Fruit fly (Drosophila melanogaster): ENCODE measurements around the gene CG7514.

CG7514 gene

dm6 chr3L:4679063-4679462, 9.5 kb downstream of the CG7514 start:
- TF ChIP-seq psq (optimal IDR thresholded peaks at IDR 0.05) (no peak), Dll (optimal IDR thresholded peaks at IDR 0.05) (no peak), pan (optimal IDR thresholded peaks at IDR 0.05) (no peak), CG8478 (optimal IDR thresholded peaks at IDR 0.05) (no peak), usp (GFP tag; optimal IDR thresholded peaks at IDR 0.05) (no peak), EcR (GFP tag; optimal IDR thresholded peaks at IDR 0.05) (no peak)

DNA sequence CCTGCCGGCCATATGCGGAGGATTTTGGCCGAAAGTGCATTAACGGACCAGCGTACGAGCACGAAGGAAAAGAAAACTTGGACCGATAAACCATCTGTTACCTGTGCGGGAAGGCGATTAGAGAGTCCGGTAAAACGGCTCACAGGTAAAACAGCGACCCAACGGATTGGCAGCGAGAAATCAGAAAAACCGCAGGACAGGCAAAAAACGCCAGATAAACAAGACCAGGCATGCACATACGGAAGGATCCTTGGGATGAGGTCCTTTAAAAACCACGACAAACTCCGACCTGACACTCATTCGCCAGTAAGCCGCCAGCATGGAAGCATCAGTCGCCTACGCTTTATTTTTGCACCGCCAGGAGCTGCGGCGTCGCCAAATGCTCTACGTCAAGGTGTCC, 11.0 kb downstream of the CG7514 start, which contains the start of gene CG34266:
Gene CG34266 (plus strand): TSS at position 301 of the 400 bp plus-strand sequence.
- TF ChIP-seq usp (GFP tag; optimal IDR thresholded peaks at IDR 0.05), result no peak
- TF ChIP-seq CG8478 (optimal IDR thresholded peaks at IDR 0.05), result no peak

- TF ChIP-seq Dll (optimal IDR thresholded peaks at IDR 0.05) (no peak), psq (optimal IDR thresholded peaks at IDR 0.05) (no peak), usp (GFP tag; optimal IDR thresholded peaks at IDR 0.05) (no peak), pan (optimal IDR thresholded peaks at IDR 0.05) (no peak), CG8478 (optimal IDR thresholded peaks at IDR 0.05) (no peak), EcR (GFP tag; optimal IDR thresholded peaks at IDR 0.05) (no peak)
Measured at dm6 chr3L:4667289-4667688, 21.3 kb downstream of the CG7514 start, which contains the start of gene CG32236. Gene CG32236, minus strand, starts transcription at chr3L:4667389.

DNA sequence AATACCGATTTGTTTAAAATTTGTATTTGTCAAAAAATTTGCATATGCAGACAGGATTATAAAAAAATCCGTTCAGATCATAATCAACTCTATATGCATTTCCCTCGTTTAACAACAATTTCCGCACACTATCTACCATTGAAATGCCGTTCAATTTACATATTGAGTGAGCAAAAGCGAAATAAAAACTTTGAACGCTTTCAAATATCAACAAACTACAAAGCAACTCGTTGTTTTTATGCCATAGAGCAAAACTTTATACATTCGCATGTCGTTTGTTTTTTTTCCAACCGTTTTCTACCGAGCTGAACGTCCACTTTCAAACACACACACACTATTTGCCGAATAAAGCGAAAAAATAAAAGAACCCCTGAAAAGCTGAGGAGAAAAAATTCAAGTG, 40.6 kb downstream of the CG7514 start, which contains the start of gene TTLL1B:
Gene TTLL1B (plus strand): TSS at position 301 of the 400 bp plus-strand sequence.
- TF ChIP-seq EcR (GFP tag; optimal IDR thresholded peaks at IDR 0.05) (no peak), CG8478 (optimal IDR thresholded peaks at IDR 0.05) (no peak), pan (optimal IDR thresholded peaks at IDR 0.05) (no peak), Dll (optimal IDR thresholded peaks at IDR 0.05) (no peak), psq (optimal IDR thresholded peaks at IDR 0.05) (no peak), usp (GFP tag; optimal IDR thresholded peaks at IDR 0.05) (no peak)

Data from whole organism.